Worm (Caenorhabditis elegans) whole organism, mixed stage, embryonic: ENCODE measurements around the gene fmo-4.

ENCODE experiments used
- M03D4.4 ChIP-seq: sonication (generic microtip); optimal IDR thresholded peaks from 2 replicates; lab custom pipeline; 2017; ENCODE audit warnings: mild to moderate bottlenecking, missing genetic modification characterization, missing compliant biosample characterization
- blmp-1 ChIP-seq: fragments of 150-350 bp; optimal IDR thresholded peaks from 2 replicates; lab custom pipeline; 2014; ENCODE audit warnings: missing biosample characterization, missing genetic modification characterization
- ceh-39 ChIP-seq: fragments of 150-350 bp; optimal IDR thresholded peaks from 2 replicates; lab custom pipeline; 2014; ENCODE audit warnings: missing biosample characterization, missing genetic modification characterization
- ceh-43 ChIP-seq: fragments of 200-800 bp; sonication (Bioruptor generic); optimal IDR thresholded peaks from 2 replicates; lab custom pipeline; 2018; ENCODE audit warnings: mild to moderate bottlenecking, missing genetic modification characterization, moderate library complexity, missing compliant biosample characterization
- ceh-83 ChIP-seq: fragments of 200-800 bp; sonication (Bioruptor generic); optimal IDR thresholded peaks from 2 replicates; lab custom pipeline; 2018; ENCODE audit warnings: mild to moderate bottlenecking, missing genetic modification characterization, missing compliant biosample characterization
- cnd-1 ChIP-seq: fragments of 200-800 bp; sonication (Bioruptor generic); optimal IDR thresholded peaks from 2 replicates; lab custom pipeline; 2018; ENCODE audit warnings: mild to moderate bottlenecking, missing genetic modification characterization, missing compliant biosample characterization
- drap-1 ChIP-seq: fragments of 200-800 bp; sonication (Bioruptor generic); optimal IDR thresholded peaks from 3 replicates; lab custom pipeline; 2018; ENCODE audit warnings: mild to moderate bottlenecking, missing genetic modification characterization, missing compliant biosample characterization
- elt-1 ChIP-seq: sonication (generic microtip); optimal IDR thresholded peaks from 2 replicates; lab custom pipeline; 2017; ENCODE audit warnings: missing genetic modification characterization, mild to moderate bottlenecking, missing compliant biosample characterization, antibody characterized with exemption, moderate library complexity, borderline replicate concordance; ENCODE audit not compliant: insufficient read depth
- flh-1 ChIP-seq: fragments of 200-800 bp; sonication (Bioruptor generic); optimal IDR thresholded peaks from 2 replicates; lab custom pipeline; 2018; ENCODE audit warnings: mild to moderate bottlenecking, missing genetic modification characterization, moderate library complexity, missing compliant biosample characterization
- hlh-1 ChIP-seq: fragments of 150-350 bp; optimal IDR thresholded peaks from 2 replicates; lab custom pipeline; 2014; ENCODE audit warnings: missing biosample characterization, missing genetic modification reagents, missing genetic modification characterization
- lin-13 ChIP-seq: fragments of 150-350 bp; optimal IDR thresholded peaks from 2 replicates; lab custom pipeline; 2014; ENCODE audit warnings: missing biosample characterization, missing genetic modification characterization
- lin-32 ChIP-seq: fragments of 200-800 bp; sonication (Bioruptor generic); optimal IDR thresholded peaks from 2 replicates; lab custom pipeline; 2018; ENCODE audit warnings: mild to moderate bottlenecking, missing genetic modification characterization, missing compliant biosample characterization
- mab-5 ChIP-seq: fragments of 150-350 bp; optimal IDR thresholded peaks from 2 replicates; lab custom pipeline; 2014; ENCODE audit warnings: missing biosample characterization, missing genetic modification characterization
- mep-1 ChIP-seq: fragments of 150-350 bp; optimal IDR thresholded peaks from 2 replicates; lab custom pipeline; 2017; ENCODE audit warnings: missing biosample characterization, missing genetic modification reagents, missing genetic modification characterization, inconsistent platforms
- mls-2 ChIP-seq: sonication (generic microtip); optimal IDR thresholded peaks from 2 replicates; lab custom pipeline; 2016; ENCODE audit warnings: mild to moderate bottlenecking, missing genetic modification characterization, moderate library complexity, missing compliant biosample characterization
- nhr-12 ChIP-seq: fragments of 150-350 bp; optimal IDR thresholded peaks from 2 replicates; lab custom pipeline; 2014; ENCODE audit warnings: missing biosample characterization, missing genetic modification characterization
- nhr-2 ChIP-seq: fragments of 150-350 bp; optimal IDR thresholded peaks from 2 replicates; lab custom pipeline; 2014; ENCODE audit warnings: missing biosample characterization, missing genetic modification characterization
- nhr-237 ChIP-seq: fragments of 150-350 bp; optimal IDR thresholded peaks from 2 replicates; lab custom pipeline; 2014; ENCODE audit warnings: missing biosample characterization, missing genetic modification characterization
- nhr-28 ChIP-seq: fragments of 150-350 bp; optimal IDR thresholded peaks from 2 replicates; lab custom pipeline; 2014; ENCODE audit warnings: missing biosample characterization, missing genetic modification characterization
- nhr-76 ChIP-seq: sonication (generic microtip); optimal IDR thresholded peaks from 2 replicates; lab custom pipeline; 2017; ENCODE audit warnings: missing biosample characterization, missing genetic modification characterization
- pha-4 ChIP-seq: fragments of 150-350 bp; optimal IDR thresholded peaks from 2 replicates; lab custom pipeline; 2018; ENCODE audit warnings: missing biosample characterization, missing genetic modification reagents, missing genetic modification characterization
- sem-2 ChIP-seq: fragments of 200-800 bp; sonication (Bioruptor generic); optimal IDR thresholded peaks from 2 replicates; lab custom pipeline; 2018; ENCODE audit warnings: mild to moderate bottlenecking, missing genetic modification characterization, missing compliant biosample characterization
- snpc-4 ChIP-seq: fragments of 150-350 bp; optimal IDR thresholded peaks from 2 replicates; lab custom pipeline; 2014; ENCODE audit warnings: missing biosample characterization, missing genetic modification characterization
- sptf-1 ChIP-seq: sonication (generic microtip); optimal IDR thresholded peaks from 2 replicates; lab custom pipeline; 2017; ENCODE audit warnings: mild to moderate bottlenecking, missing genetic modification characterization, moderate library complexity, missing compliant biosample characterization
- tbx-8 ChIP-seq: fragments of 200-800 bp; sonication (Bioruptor generic); optimal IDR thresholded peaks from 2 replicates; lab custom pipeline; 2018; ENCODE audit warnings: mild to moderate bottlenecking, missing genetic modification characterization, moderate library complexity, missing compliant biosample characterization
- unc-120 ChIP-seq: sonication (generic microtip); optimal IDR thresholded peaks from 2 replicates; lab custom pipeline; 2017; ENCODE audit warnings: missing genetic modification characterization, missing compliant biosample characterization; ENCODE audit not compliant: poor library complexity, severe bottlenecking
- unc-39 ChIP-seq: fragments of 150-350 bp; optimal IDR thresholded peaks from 2 replicates; lab custom pipeline; 2014; ENCODE audit warnings: missing biosample characterization, missing genetic modification characterization
- unc-62 ChIP-seq: fragments of 150-350 bp; optimal IDR thresholded peaks from 2 replicates; lab custom pipeline; 2014; ENCODE audit warnings: missing biosample characterization, missing genetic modification reagents, missing genetic modification characterization
- zip-8 ChIP-seq: fragments of 150-350 bp; optimal IDR thresholded peaks from 2 replicates; lab custom pipeline; 2014; ENCODE audit warnings: missing biosample characterization, missing genetic modification characterization
- ztf-11 ChIP-seq: fragments of 150-350 bp; optimal IDR thresholded peaks from 2 replicates; lab custom pipeline; 2014; ENCODE audit warnings: missing biosample characterization, missing genetic modification characterization

The fmo-4 gene

DNA sequence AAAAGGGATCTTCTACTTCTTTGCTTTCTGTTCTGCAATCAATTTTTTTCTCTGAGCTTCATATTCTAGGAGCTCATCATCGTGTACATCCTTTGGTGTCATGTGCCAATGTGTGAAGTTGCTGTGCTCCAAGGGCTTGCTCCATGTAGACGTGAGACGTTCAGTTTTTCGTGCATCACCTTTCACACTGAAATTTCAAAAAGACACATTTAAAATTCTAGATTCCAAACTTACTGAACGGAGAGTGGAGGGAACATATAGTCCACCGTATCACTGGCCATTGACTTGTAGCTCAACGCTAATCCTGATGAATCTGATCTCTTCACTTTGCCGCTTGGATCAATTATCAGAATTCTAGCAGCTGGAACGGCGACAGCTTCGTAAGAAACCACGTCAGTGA lies 44.3 kb upstream of the fmo-4 start:
- TF ChIP-seq drap-1 (GFP tag; lab: Kevin White, UChicago) (no peak), mls-2 (no peak), nhr-28 (tag; lab: Kevin White, UChicago) (no peak), nhr-76 (no peak), elt-1 (tag; lab: Kevin White, UChicago) (no peak), cnd-1 (tag; lab: Kevin White, UChicago) (no peak), sptf-1 (tag; lab: Kevin White, UChicago) (no peak), M03D4.4 (tag; lab: Kevin White, UChicago) (no peak), ceh-43 (GFP tag; lab: Kevin White, UChicago) (no peak), blmp-1 (tag; lab: Kevin White, UChicago) (no peak), unc-39 (tag; lab: Kevin White, UChicago) (no peak), snpc-4 (tag; lab: Kevin White, UChicago) (no peak), ceh-39 (tag; lab: Kevin White, UChicago) (no peak), lin-13 (no peak), flh-1 (GFP tag; lab: Kevin White, UChicago) (no peak), ceh-83 (no peak), pha-4 (tag; lab: Kevin White, UChicago) (no peak), lin-32 (GFP tag; lab: Kevin White, UChicago) (no peak), zip-8 (tag; lab: Kevin White, UChicago) (no peak), ztf-11 (no peak)

DNA sequence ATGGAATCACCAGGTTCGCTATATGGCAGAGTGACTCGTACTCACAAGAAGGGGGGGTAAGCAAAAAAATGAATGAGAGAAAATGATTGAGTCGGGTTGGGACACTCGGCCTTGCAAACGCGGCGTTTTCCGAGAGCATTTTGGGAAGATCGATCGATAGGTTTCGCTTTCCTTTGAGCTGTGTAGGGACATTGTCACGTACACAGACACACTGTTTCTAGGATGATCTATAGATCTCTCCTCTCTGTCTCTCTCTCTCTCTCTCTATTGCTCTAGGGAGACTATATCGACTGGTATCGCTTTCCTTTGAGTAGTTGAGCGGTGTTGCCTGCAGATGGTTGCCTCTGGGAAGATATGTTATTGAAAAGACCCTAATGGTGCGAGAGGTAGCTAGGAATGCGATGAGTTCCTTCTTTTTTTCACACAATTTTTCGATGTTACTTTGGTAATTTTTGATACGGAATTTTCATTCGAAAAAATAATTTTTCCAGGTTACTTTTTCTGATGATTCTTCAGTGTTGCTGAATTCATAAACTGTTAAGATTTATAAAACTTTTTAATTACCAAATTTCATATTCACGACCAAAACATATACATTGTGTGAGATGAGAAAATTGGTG lies 43.3 kb upstream of the fmo-4 start, which contains the start of gene H37A05.4:
TSS of gene H37A05.4 (minus strand) at position 51 of the 620 bp plus-strand sequence.
- TF ChIP-seq sptf-1 (tag; lab: Kevin White, UChicago) (peak; percentile 9), unc-62 (no peak), sem-2 (GFP tag; lab: Kevin White, UChicago) (peak; percentile 7), ceh-39 (tag; lab: Kevin White, UChicago) (peak; percentile 77)

DNA sequence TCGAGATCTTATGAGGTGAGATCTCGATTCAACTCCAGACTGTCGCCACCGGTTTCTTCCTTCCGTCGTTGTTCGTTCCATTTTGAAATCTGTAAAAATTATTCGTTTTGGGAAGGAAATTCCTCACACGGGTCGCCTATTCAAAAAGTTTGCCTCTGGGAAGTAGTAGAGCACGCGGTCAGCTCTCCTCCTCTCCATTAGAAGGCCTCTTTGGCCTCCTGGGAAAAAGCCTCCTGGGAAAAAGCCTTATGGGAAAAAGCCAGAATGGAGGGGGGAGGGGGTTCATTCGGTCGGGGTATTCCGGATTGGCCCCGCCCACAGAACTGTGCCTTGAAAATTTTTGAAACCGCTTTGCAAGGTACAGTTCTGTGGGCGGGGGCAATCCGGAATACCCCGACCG lies 41.1 kb upstream of the fmo-4 start:
- TF ChIP-seq mep-1 (tag; lab: Kevin White, UChicago) (no peak), nhr-237 (tag; lab: Kevin White, UChicago) (no peak), hlh-1 (tag; lab: Kevin White, UChicago) (no peak), tbx-8 (GFP tag; lab: Kevin White, UChicago) (no peak), nhr-76 (no peak), unc-62 (no peak), lin-32 (GFP tag; lab: Kevin White, UChicago) (no peak), nhr-2 (tag; lab: Kevin White, UChicago) (no peak), zip-8 (tag; lab: Kevin White, UChicago) (no peak), drap-1 (GFP tag; lab: Kevin White, UChicago) (no peak), M03D4.4 (tag; lab: Kevin White, UChicago) (no peak), ceh-39 (tag; lab: Kevin White, UChicago) (no peak), unc-39 (tag; lab: Kevin White, UChicago) (no peak), pha-4 (tag; lab: Kevin White, UChicago) (no peak), nhr-28 (tag; lab: Kevin White, UChicago) (no peak), ceh-43 (GFP tag; lab: Kevin White, UChicago) (no peak), ceh-83 (no peak), flh-1 (GFP tag; lab: Kevin White, UChicago) (no peak)

DNA sequence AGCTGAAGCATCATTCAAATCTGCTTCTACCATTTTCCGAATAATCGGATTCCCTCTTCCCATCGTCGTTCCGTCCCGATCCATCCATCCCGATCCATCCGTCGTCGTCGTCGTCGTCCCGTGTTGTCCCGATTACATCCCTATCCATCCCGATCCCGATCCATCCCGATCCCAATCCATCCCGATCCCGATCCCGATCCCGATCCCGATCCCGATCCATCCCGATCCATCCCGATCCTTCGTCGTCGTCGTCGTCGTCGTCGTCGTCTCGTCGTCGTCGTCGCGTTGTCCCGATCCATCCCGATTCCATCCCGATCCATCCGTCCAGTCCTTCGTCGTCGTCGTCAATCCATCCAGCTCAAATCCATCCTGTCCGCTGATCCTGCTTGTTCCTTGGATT lies 40.7 kb upstream of the fmo-4 start:
- no peak for TF ChIP-seq nhr-28 (tag; lab: Kevin White, UChicago)
- TF ChIP-seq zip-8 (tag; lab: Kevin White, UChicago): no peak
- TF ChIP-seq tbx-8 (GFP tag; lab: Kevin White, UChicago): no peak
- TF ChIP-seq M03D4.4 (tag; lab: Kevin White, UChicago): no peak
- TF ChIP-seq unc-120 (tag; lab: Kevin White, UChicago): no peak
- TF ChIP-seq unc-62: no peak
- no peak for TF ChIP-seq ceh-39 (tag; lab: Kevin White, UChicago)
- no peak for TF ChIP-seq lin-32 (GFP tag; lab: Kevin White, UChicago)
- no peak for TF ChIP-seq mab-5
- TF ChIP-seq pha-4 (tag; lab: Kevin White, UChicago): no peak
- no peak for TF ChIP-seq sptf-1 (tag; lab: Kevin White, UChicago)
- TF ChIP-seq nhr-76: no peak
- no peak for TF ChIP-seq sem-2 (GFP tag; lab: Kevin White, UChicago)
- TF ChIP-seq elt-1 (tag; lab: Kevin White, UChicago): no peak
- TF ChIP-seq mls-2: no peak
- no peak for TF ChIP-seq nhr-12 (tag; lab: Kevin White, UChicago)
- no peak for TF ChIP-seq flh-1 (GFP tag; lab: Kevin White, UChicago)
- no peak for TF ChIP-seq snpc-4 (tag; lab: Kevin White, UChicago)
- no peak for TF ChIP-seq ztf-11
- no peak for TF ChIP-seq mep-1 (tag; lab: Kevin White, UChicago)
